Fruit fly (Drosophila melanogaster) whole organism, prepupa: ENCODE measurements around the gene Cen.

Experiments
- CG10669 ChIP-seq: fragments of 200-800 bp; sonication (Bioruptor generic); optimal IDR thresholded peaks from 3 replicates; lab custom pipeline; 2018; ENCODE audit warnings: missing biosample characterization, mild to moderate bottlenecking, missing genetic modification characterization, moderate library complexity
- CG11762 ChIP-seq: fragments of 200-800 bp; sonication (Bioruptor generic); optimal IDR thresholded peaks from 3 replicates; lab custom pipeline; 2016; ENCODE audit warnings: missing biosample characterization, missing genetic modification characterization; ENCODE audit not compliant: insufficient read depth
- CG6163 ChIP-seq: fragments of 200-800 bp; sonication (Bioruptor generic); IDR thresholded peaks from 3 replicates; pipeline ENCODE4 v1.3.6; 2022; ENCODE audit warnings: missing biosample characterization, missing genetic modification characterization
- CG8319 ChIP-seq: fragments of 200-800 bp; sonication (Bioruptor generic); optimal IDR thresholded peaks from 3 replicates; lab custom pipeline; 2016; ENCODE audit warnings: missing biosample characterization, missing genetic modification characterization
- Lpt ChIP-seq: fragments of 200-800 bp; sonication (Bioruptor generic); optimal IDR thresholded peaks from 3 replicates; lab custom pipeline; 2016; ENCODE audit warnings: missing biosample characterization, missing genetic modification characterization
- OdsH ChIP-seq: fragments of 200-800 bp; sonication (Bioruptor generic); optimal IDR thresholded peaks from 3 replicates; lab custom pipeline; 2016; ENCODE audit warnings: missing biosample characterization, missing genetic modification characterization
- achi ChIP-seq: fragments of 200-800 bp; sonication (Bioruptor generic); optimal IDR thresholded peaks from 3 replicates; lab custom pipeline; 2016; ENCODE audit warnings: missing biosample characterization, missing genetic modification characterization
- acj6 ChIP-seq: fragments of 200-800 bp; sonication (Bioruptor generic); optimal IDR thresholded peaks from 3 replicates; lab custom pipeline; 2016; ENCODE audit warnings: missing biosample characterization, missing genetic modification characterization
- fd59A ChIP-seq: fragments of 200-800 bp; sonication (Bioruptor generic); optimal IDR thresholded peaks from 2 replicates; lab custom pipeline; 2017; ENCODE audit warnings: missing biosample characterization, mild to moderate bottlenecking, missing genetic modification characterization, missing genetic modification reagents

DNA sequence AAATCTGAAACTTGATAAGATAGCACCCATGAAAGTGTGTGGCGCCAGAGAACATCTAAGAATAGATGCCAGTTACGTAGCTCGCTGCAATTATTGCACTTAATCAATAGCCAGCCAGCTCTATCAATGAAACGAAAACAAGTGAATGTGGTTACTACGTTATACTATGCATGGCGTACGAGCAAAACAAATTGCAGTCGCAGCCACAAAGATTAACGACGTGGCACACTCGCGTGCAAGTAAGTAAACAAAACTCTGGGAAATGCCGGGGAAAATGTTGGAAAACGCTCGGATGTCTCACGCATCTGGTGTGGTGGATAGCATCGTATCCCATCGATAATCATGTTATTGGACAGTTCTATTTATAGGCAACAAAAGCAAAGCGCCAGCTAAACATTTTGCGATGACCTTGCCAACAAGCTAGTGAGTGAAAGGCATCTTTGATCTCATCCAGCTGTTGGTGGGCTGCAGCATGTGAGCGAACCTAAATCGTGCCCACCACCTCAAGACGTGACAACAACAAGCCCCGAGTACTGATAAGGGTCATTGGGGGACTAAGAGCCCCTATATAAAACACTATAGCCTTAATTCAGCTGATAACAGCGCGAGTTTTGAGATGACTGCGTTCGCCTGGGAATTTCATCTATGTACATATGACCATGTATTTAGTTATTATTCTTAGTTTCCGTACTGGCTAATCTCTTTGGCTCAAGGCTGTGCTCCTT lies 7.7 kb downstream of the Cen start:
- TF ChIP-seq fd59A (GFP tag; lab: Kevin White, UChicago) (no peak), CG6163 (GFP tag; lab: Robert Waterston, UW) (no peak), acj6 (GFP tag; lab: Kevin White, UChicago) (no peak), Lpt (GFP tag; lab: Kevin White, UChicago) (no peak), CG8319 (GFP tag; lab: Kevin White, UChicago) (no peak), achi (no peak), CG10669 (GFP tag; lab: Kevin White, UChicago) (no peak), OdsH (no peak), CG11762 (no peak)
